Fruit fly (Drosophila melanogaster): ENCODE results near the gene Rab5.

- TF ChIP-seq psq (optimal IDR thresholded peaks at IDR 0.05): no peak
- no peak for TF ChIP-seq CG8478 (optimal IDR thresholded peaks at IDR 0.05)
These were observed 50.9 kb downstream of the Rab5 start for dm6 chr2L:2314165-2314564.
